Fruit fly (Drosophila melanogaster): ENCODE data around the gene hb.

Gene hb

DNA sequence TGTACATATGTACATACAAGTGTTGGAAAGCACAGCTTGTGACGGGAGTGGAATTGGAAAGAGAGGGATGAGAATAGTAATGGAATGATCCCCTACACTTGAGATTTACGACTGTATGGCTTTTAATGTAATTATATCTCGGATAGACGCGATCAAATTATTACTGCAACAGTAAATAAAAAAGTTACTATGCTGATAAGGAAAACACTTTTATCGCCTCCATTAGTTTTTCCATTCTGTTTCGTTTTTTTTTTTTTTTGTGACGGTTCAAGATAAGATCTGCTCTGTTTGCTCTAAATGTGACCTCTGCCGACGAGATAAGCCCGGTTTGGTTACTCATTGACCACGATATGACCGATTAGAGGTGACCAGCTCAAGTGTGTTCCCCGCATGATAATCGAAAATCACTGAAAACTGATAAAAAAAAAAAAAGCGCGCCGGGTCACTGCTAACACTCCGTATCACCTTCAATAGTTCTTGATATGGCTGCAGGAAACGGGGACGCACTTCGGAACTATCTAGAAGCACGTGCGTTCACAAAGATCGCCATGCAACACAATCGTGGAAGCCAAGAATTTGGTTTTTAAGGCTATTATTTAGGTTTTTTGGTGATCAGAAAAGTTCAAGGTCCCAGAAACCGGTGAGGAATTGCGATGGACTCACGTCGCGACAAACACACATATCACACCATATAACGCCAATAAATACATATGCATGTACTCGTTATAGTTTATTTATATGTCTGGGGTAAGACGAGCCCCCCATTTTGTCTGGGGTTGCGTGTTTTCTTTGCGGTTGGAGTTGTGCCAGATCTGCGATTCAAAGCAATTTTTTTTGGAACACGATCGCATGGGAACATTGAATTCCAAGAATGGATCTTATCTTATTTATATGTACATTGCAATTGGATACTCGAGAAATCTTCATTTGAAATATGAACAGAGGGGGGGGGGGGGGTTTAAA lies 26.8 kb downstream of the hb start, which contains the start of gene p (continued):
- TF ChIP-seq ind (GFP tag; optimal IDR thresholded peaks at IDR 0.05) (peak; percentile 30), mam (GFP tag; optimal IDR thresholded peaks at IDR 0.05) (peak; percentile 59), Six4 (GFP tag; optimal IDR thresholded peaks at IDR 0.05) (peak; percentile 24), Elba2 (GFP tag; optimal IDR thresholded peaks at IDR 0.05) (no peak), lola (GFP tag; optimal IDR thresholded peaks at IDR 0.05) (no peak), CG7745 (tag; optimal IDR thresholded peaks at IDR 0.05) (no peak), ranshi (GFP tag; IDR thresholded peaks at IDR 0.05) (no peak), tll (GFP tag; optimal IDR thresholded peaks at IDR 0.05) (no peak), Doc2 (GFP tag; IDR thresholded peaks at IDR 0.05) (no peak), CG12299 (tag; optimal IDR thresholded peaks at IDR 0.05) (peak; percentile 37), CG16815 (GFP tag; optimal IDR thresholded peaks at IDR 0.05) (peak; percentile 6), CG15514 (GFP tag; optimal IDR thresholded peaks at IDR 0.05) (peak; percentile 4), chif (GFP tag; optimal IDR thresholded peaks at IDR 0.05) (peak in 1 of 2 experiments; percentile 31), slou (GFP tag; optimal IDR thresholded peaks at IDR 0.05) (no peak), Rfx (GFP tag; IDR thresholded peaks at IDR 0.05) (peak; percentile 51), Fer2 (tag; optimal IDR thresholded peaks at IDR 0.05) (peak; percentile 4), jumu (GFP tag; optimal IDR thresholded peaks at IDR 0.05) (no peak), Gsc (GFP tag; IDR thresholded peaks at IDR 0.05) (no peak), croc (GFP tag; conservative IDR thresholded peaks at IDR 0.05) (no peak), lbe (GFP tag; optimal IDR thresholded peaks at IDR 0.05) (no peak), grn (GFP tag; optimal IDR thresholded peaks at IDR 0.05) (peak; percentile 98), CG32772 (GFP tag; IDR thresholded peaks at IDR 0.05) (peak; percentile 61), CG6654 (GFP tag; optimal IDR thresholded peaks at IDR 0.05) (no peak)

DNA sequence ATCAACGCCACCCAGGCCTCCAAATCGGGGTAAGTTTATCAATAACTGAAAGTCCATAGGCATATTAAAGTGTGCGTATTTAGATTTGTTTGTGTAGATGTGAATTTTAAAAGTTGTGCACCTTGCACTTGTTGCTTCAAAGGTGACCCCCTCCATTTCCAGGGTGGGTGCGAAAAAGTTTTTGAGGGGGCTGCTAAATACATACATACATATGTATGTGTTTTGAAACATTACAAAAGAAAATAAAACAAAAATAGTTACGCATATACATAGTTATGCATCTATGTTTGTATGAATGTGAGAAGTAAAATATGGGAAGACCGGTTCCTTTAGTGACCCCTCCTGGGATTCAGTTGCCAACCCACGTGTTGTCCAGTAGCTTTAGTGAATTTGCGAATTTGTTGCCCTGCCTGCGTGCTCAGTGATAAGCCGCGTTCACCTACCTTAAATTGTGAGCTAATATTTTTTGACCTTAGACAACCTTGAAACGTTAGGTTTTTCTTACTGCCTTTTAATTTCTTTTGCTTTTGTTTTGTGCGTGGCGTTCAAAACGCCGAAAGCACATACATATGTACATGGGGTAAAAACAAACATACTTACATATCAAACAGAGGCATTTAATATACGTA lies 27.6 kb downstream of the hb start:
- TF ChIP-seq CG33557 (GFP tag; optimal IDR thresholded peaks at IDR 0.05) (no peak), CG4328 (GFP tag; optimal IDR thresholded peaks at IDR 0.05) (peak; percentile 41), CG12769 (tag; optimal IDR thresholded peaks at IDR 0.05) (peak; percentile 29), ranshi (GFP tag; IDR thresholded peaks at IDR 0.05) (no peak), CG3163 (GFP tag; optimal IDR thresholded peaks at IDR 0.05) (no peak), bowl (GFP tag; IDR thresholded peaks at IDR 0.05) (no peak), ERR (GFP tag; optimal IDR thresholded peaks at IDR 0.05) (peak; percentile 62), so (GFP tag; IDR thresholded peaks at IDR 0.05) (no peak), CG2875 (GFP tag; optimal IDR thresholded peaks at IDR 0.05) (peak; percentile 8), CG6689 (GFP tag; IDR thresholded peaks at IDR 0.05) (peak; percentile 31; the same call in 1 of the 2 replicates), scrt (GFP tag; optimal IDR thresholded peaks at IDR 0.05) (peak; percentile 60), slbo (GFP tag; IDR thresholded peaks at IDR 0.05) (peak; percentile 30; the same call in 1 of the 2 replicates), MTF-1 (GFP tag; optimal IDR thresholded peaks at IDR 0.05; ENCODE audit: borderline replicate concordance) (peak; percentile 17), CG34376 (GFP tag; optimal IDR thresholded peaks at IDR 0.05) (no peak), lbe (GFP tag; optimal IDR thresholded peaks at IDR 0.05) (peak; percentile 14), Lpt (GFP tag; optimal IDR thresholded peaks at IDR 0.05) (no peak), Drgx (GFP tag; IDR thresholded peaks at IDR 0.05) (peak; percentile 66), prd (optimal IDR thresholded peaks at IDR 0.05) (no peak), prd (GFP tag; IDR thresholded peaks at IDR 0.05) (0 out of 3 replicates have a peak, but pooled peaks have one; percentile 3), CG4707 (GFP tag; optimal IDR thresholded peaks at IDR 0.05) (no peak), YL-1 (GFP tag; optimal IDR thresholded peaks at IDR 0.05) (peak; percentile 38)

Measured in whole organism, embryonic.